Fruit fly (Drosophila melanogaster) whole organism, embryonic: Measurements from ENCODE around the gene cdi.

Experiments
- Atf-2 ChIP-seq: fragments of 200-800 bp; sonication (Bioruptor generic); optimal IDR thresholded peaks from 2 replicates; lab custom pipeline; 2016; ENCODE audit warnings: missing biosample characterization, missing genetic modification characterization
- Atf6 ChIP-seq: fragments of 200-800 bp; sonication (Bioruptor generic); IDR thresholded peaks from 2 replicates; pipeline ENCODE4 v1.3.6; 2022; ENCODE audit warnings: missing biosample characterization, missing genetic modification characterization
- BtbVII ChIP-seq: fragments of 200-800 bp; sonication (Bioruptor generic); optimal IDR thresholded peaks from 3 replicates; lab custom pipeline; 2017; ENCODE audit warnings: missing biosample characterization, mild to moderate bottlenecking, missing genetic modification characterization
- CG10267 ChIP-seq: fragments of 200-800 bp; sonication (Bioruptor generic); optimal IDR thresholded peaks from 2 replicates; lab custom pipeline; 2018; ENCODE audit warnings: missing biosample characterization, mild to moderate bottlenecking, missing genetic modification characterization, moderate library complexity
- CG10654 ChIP-seq: fragments of 200-800 bp; sonication (Bioruptor generic); optimal IDR thresholded peaks from 2 replicates; lab custom pipeline; 2016; ENCODE audit warnings: missing biosample characterization, missing genetic modification characterization
- CG11247 ChIP-seq: fragments of 200-800 bp; sonication (Bioruptor generic); IDR thresholded peaks from 2 replicates; pipeline ENCODE4 v1.3.6; 2022; ENCODE audit warnings: missing biosample characterization, missing genetic modification characterization
- CG11504 ChIP-seq: fragments of 200-800 bp; sonication (Bioruptor generic); optimal IDR thresholded peaks from 3 replicates; lab custom pipeline; 2019; ENCODE audit warnings: missing biosample characterization, mild to moderate bottlenecking, missing genetic modification characterization, moderate library complexity
- CG11696 ChIP-seq: fragments of 200-800 bp; sonication (Bioruptor generic); IDR thresholded peaks from 2 replicates; pipeline ENCODE4 v1.3.6; 2022; ENCODE audit warnings: missing biosample characterization, missing genetic modification characterization
- CG13287 ChIP-seq: fragments of 200-800 bp; sonication (Bioruptor generic); IDR thresholded peaks from 2 replicates; pipeline ENCODE4 v1.3.6; 2022; ENCODE audit warnings: missing biosample characterization, missing genetic modification characterization; ENCODE audit not compliant: partially characterized antibody
- CG1647 ChIP-seq: fragments of 200-800 bp; sonication (Bioruptor generic); optimal IDR thresholded peaks from 3 replicates; lab custom pipeline; 2016; ENCODE audit warnings: missing biosample characterization, missing genetic modification characterization
- CG16813 ChIP-seq: fragments of 200-800 bp; sonication (Bioruptor generic); IDR thresholded peaks from 3 replicates; pipeline ENCODE4 v1.3.6; 2022; ENCODE audit warnings: missing biosample characterization, missing genetic modification characterization; ENCODE audit not compliant: partially characterized antibody
- CG16815 ChIP-seq: fragments of 200-800 bp; sonication (Bioruptor generic); optimal IDR thresholded peaks from 3 replicates; lab custom pipeline; 2017; ENCODE audit warnings: missing biosample characterization, mild to moderate bottlenecking, missing genetic modification characterization
- CG17361 ChIP-seq: fragments of 200-800 bp; sonication (Bioruptor generic); IDR thresholded peaks from 3 replicates; pipeline ENCODE4 v1.3.6; 2022; ENCODE audit warnings: missing biosample characterization, missing genetic modification characterization
- CG2129 ChIP-seq: fragments of 200-800 bp; sonication (Bioruptor generic); IDR thresholded peaks from 2 replicates; pipeline ENCODE4 v1.3.6; 2022; ENCODE audit warnings: missing biosample characterization, missing genetic modification characterization; ENCODE audit not compliant: partially characterized antibody
- CG34376 ChIP-seq: fragments of 200-800 bp; sonication (Bioruptor generic); optimal IDR thresholded peaks from 2 replicates; lab custom pipeline; 2018; ENCODE audit warnings: missing biosample characterization, mild to moderate bottlenecking, missing genetic modification characterization
- CG4282 ChIP-seq: fragments of 200-800 bp; sonication (Bioruptor generic); optimal IDR thresholded peaks from 2 replicates; lab custom pipeline; 2016; ENCODE audit warnings: missing biosample characterization, missing genetic modification characterization
- CG4328 ChIP-seq: fragments of 200-800 bp; sonication (Bioruptor generic); optimal IDR thresholded peaks from 3 replicates; lab custom pipeline; 2017; ENCODE audit warnings: missing biosample characterization, missing genetic modification reagents, missing genetic modification characterization
- CG4617 ChIP-seq: fragments of 200-800 bp; sonication (Bioruptor generic); optimal IDR thresholded peaks from 3 replicates; lab custom pipeline; 2016; ENCODE audit warnings: missing biosample characterization, missing genetic modification characterization, borderline replicate concordance
- CG7556 ChIP-seq: fragments of 200-800 bp; sonication (Bioruptor generic); optimal IDR thresholded peaks from 2 replicates; lab custom pipeline; 2017; ENCODE audit warnings: missing biosample characterization, mild to moderate bottlenecking, missing genetic modification characterization
- CG8388 ChIP-seq: fragments of 200-800 bp; sonication (Bioruptor generic); optimal IDR thresholded peaks from 2 replicates; lab custom pipeline; 2019; ENCODE audit warnings: missing biosample characterization, mild to moderate bottlenecking, missing genetic modification characterization, moderate library complexity
- CG9215 ChIP-seq: fragments of 200-800 bp; sonication (Bioruptor generic); IDR thresholded peaks from 2 replicates; pipeline ENCODE4 v1.3.6; 2022; ENCODE audit warnings: missing biosample characterization, missing genetic modification characterization
- CG9876 ChIP-seq: fragments of 200-800 bp; sonication (Bioruptor generic); optimal IDR thresholded peaks from 2 replicates; lab custom pipeline; 2016; ENCODE audit warnings: missing biosample characterization, missing genetic modification characterization
- CG9932 ChIP-seq: fragments of 200-800 bp; sonication (Bioruptor generic); IDR thresholded peaks from 2 replicates; pipeline ENCODE4 v1.3.6; 2022; ENCODE audit warnings: missing biosample characterization, missing genetic modification characterization
- D19A ChIP-seq: fragments of 200-800 bp; optimal IDR thresholded peaks from 3 replicates; lab custom pipeline; 2019; ENCODE audit warnings: missing biosample characterization, mild to moderate bottlenecking, missing genetic modification characterization, moderate library complexity
- Dad ChIP-seq: fragments of 200-800 bp; sonication (Bioruptor generic); optimal IDR thresholded peaks from 3 replicates; lab custom pipeline; 2016; ENCODE audit warnings: missing biosample characterization, missing genetic modification characterization
- Dip2 ChIP-seq: fragments of 200-800 bp; sonication (Bioruptor generic); IDR thresholded peaks from 2 replicates; pipeline ENCODE4 v1.3.6; 2022; ENCODE audit warnings: missing biosample characterization, missing genetic modification characterization
- Hr3 ChIP-seq: fragments of 200-800 bp; sonication (Bioruptor generic); optimal IDR thresholded peaks from 3 replicates; lab custom pipeline; 2016; ENCODE audit warnings: missing biosample characterization, missing genetic modification characterization
- Jarid2 ChIP-seq: fragments of 200-800 bp; sonication (Bioruptor generic); optimal IDR thresholded peaks from 3 replicates; lab custom pipeline; 2017; ENCODE audit warnings: mild to moderate bottlenecking, missing biosample characterization, missing genetic modification reagents, missing genetic modification characterization
- Mes4 ChIP-seq: fragments of 200-800 bp; sonication (Bioruptor generic); optimal IDR thresholded peaks from 2 replicates; lab custom pipeline; 2016; ENCODE audit warnings: missing biosample characterization, missing genetic modification characterization
- Ssrp ChIP-seq: fragments of 200-800 bp; sonication (Bioruptor generic); optimal IDR thresholded peaks from 2 replicates; lab custom pipeline; 2018; ENCODE audit warnings: missing biosample characterization, mild to moderate bottlenecking, missing genetic modification characterization, moderate library complexity
- bcd ChIP-seq: fragments of 200-800 bp; sonication (Bioruptor generic); optimal IDR thresholded peaks from 2 replicates; lab custom pipeline; 2017; ENCODE audit warnings: missing biosample characterization, mild to moderate bottlenecking, missing genetic modification characterization
- chn ChIP-seq: fragments of 200-800 bp; sonication (Bioruptor generic); optimal IDR thresholded peaks from 2 replicates; lab custom pipeline; 2016; ENCODE audit warnings: missing biosample characterization, missing genetic modification characterization
- danr ChIP-seq: fragments of 200-800 bp; sonication (Bioruptor generic); IDR thresholded peaks from 2 replicates; pipeline ENCODE4 v1.3.6; 2022; ENCODE audit warnings: missing biosample characterization, missing genetic modification characterization
- dysf ChIP-seq: fragments of 200-800 bp; sonication (Bioruptor generic); IDR thresholded peaks from 3 replicates; pipeline ENCODE4 v1.3.6; 2022; ENCODE audit warnings: missing biosample characterization, missing genetic modification characterization
- ftz-f1 ChIP-seq: fragments of 200-800 bp; sonication (Bioruptor generic); optimal IDR thresholded peaks from 2 replicates; lab custom pipeline; 2016; ENCODE audit warnings: missing biosample characterization, missing genetic modification characterization
- gcm2 ChIP-seq: fragments of 200-800 bp; sonication (Bioruptor generic); optimal IDR thresholded peaks from 2 replicates; lab custom pipeline; 2016; ENCODE audit warnings: missing biosample characterization, missing genetic modification characterization
- hkb ChIP-seq, 2 experiments: fragments of 200-800 bp in 1 of 2; fragments of >200 bp in 1 of 2; sonication (Bioruptor generic) in 1 of 2; IDR thresholded peaks in 1 of 2; optimal IDR thresholded peaks in 1 of 2; 2 replicates each; pipeline versions ENCODE4 v1.3.6 to Lab custom; 2017 to 2022; ENCODE audit warnings: missing biosample characterization in 1 of 2, missing genetic modification characterization in 1 of 2
- jigr1 ChIP-seq: fragments of 200-800 bp; sonication (Bioruptor generic); IDR thresholded peaks from 3 replicates; pipeline ENCODE4 v1.3.6; 2022; ENCODE audit warnings: missing biosample characterization, missing genetic modification characterization
- lbe ChIP-seq: fragments of 200-800 bp; sonication (Bioruptor generic); optimal IDR thresholded peaks from 2 replicates; lab custom pipeline; 2016; ENCODE audit warnings: missing biosample characterization, mild to moderate bottlenecking, missing genetic modification characterization
- mam ChIP-seq: fragments of 200-800 bp; sonication (Bioruptor generic); optimal IDR thresholded peaks from 3 replicates; lab custom pipeline; 2016; ENCODE audit warnings: missing biosample characterization, missing genetic modification characterization
- nom ChIP-seq: fragments of 200-800 bp; sonication (Bioruptor generic); optimal IDR thresholded peaks from 2 replicates; lab custom pipeline; 2017; ENCODE audit warnings: missing biosample characterization, missing genetic modification characterization, mild to moderate bottlenecking, moderate library complexity, missing genetic modification reagents
- pum ChIP-seq: fragments of 200-800 bp; sonication (Bioruptor generic); optimal IDR thresholded peaks from 2 replicates; lab custom pipeline; 2016; ENCODE audit warnings: missing biosample characterization, missing genetic modification characterization
- row ChIP-seq: fragments of 200-800 bp; sonication (Bioruptor generic); IDR thresholded peaks from 3 replicates; pipeline ENCODE4 v1.3.6; 2022; ENCODE audit warnings: missing biosample characterization, missing genetic modification characterization
- run ChIP-seq: fragments of 200-800 bp; sonication (Bioruptor generic); optimal IDR thresholded peaks from 3 replicates; lab custom pipeline; 2018; ENCODE audit warnings: missing biosample characterization, mild to moderate bottlenecking, missing genetic modification characterization
- sens-2 ChIP-seq: fragments of 200-800 bp; sonication (Bioruptor generic); IDR thresholded peaks from 2 replicates; pipeline ENCODE4 v1.3.6; 2022; ENCODE audit warnings: missing biosample characterization, missing genetic modification characterization
- sisA ChIP-seq: fragments of 200-800 bp; sonication (Bioruptor generic); IDR thresholded peaks from 2 replicates; pipeline ENCODE4 v1.3.6; 2022; ENCODE audit warnings: missing biosample characterization, missing genetic modification characterization
- sr ChIP-seq: fragments of 200-800 bp; sonication (Bioruptor generic); IDR thresholded peaks from 3 replicates; pipeline ENCODE4 v1.3.6; 2022; ENCODE audit warnings: missing biosample characterization, missing genetic modification characterization
- stc ChIP-seq: fragments of 200-800 bp; sonication (Bioruptor generic); IDR thresholded peaks from 2 replicates; pipeline ENCODE4 v1.3.6; 2022; ENCODE audit warnings: missing biosample characterization, missing genetic modification characterization
- tup ChIP-seq: fragments of 200-800 bp; sonication (Bioruptor generic); optimal IDR thresholded peaks from 2 replicates; lab custom pipeline; 2016; ENCODE audit warnings: missing biosample characterization, mild to moderate bottlenecking, missing genetic modification characterization, moderate library complexity
- wdn ChIP-seq: fragments of 200-800 bp; sonication (Bioruptor generic); IDR thresholded peaks from 2 replicates; pipeline ENCODE4 v1.3.6; 2022; ENCODE audit warnings: missing biosample characterization, missing genetic modification characterization
- yki ChIP-seq: fragments of >200 bp; optimal IDR thresholded peaks from 3 replicates; lab custom pipeline; 2018
- zfh1 ChIP-seq: fragments of 200-800 bp; sonication (Bioruptor generic); IDR thresholded peaks from 3 replicates; pipeline ENCODE4 v1.3.6; 2022; ENCODE audit warnings: missing biosample characterization, missing genetic modification characterization

cdi gene

DNA sequence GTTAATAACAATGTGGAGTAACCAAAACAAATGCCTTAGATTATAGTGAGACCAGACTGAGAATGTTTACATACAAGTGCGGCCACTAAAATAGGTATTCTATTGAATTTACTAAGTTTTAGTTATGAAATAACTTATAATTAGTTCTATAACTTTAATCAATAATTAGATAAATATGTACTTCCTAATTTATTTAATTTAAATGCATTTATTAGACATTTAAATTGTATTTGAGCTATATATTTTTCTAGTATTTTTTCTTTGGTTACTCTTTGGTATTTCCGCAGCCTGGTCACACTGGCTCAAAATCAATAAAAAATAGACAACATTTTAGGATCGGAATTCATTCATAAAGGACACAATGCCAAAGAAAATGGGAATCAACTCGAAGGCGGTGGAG lies 62.9 kb downstream of the cdi start, which contains the start of the genes Prp18 and CG6013 (continued):
- no peak for TF ChIP-seq hkb (optimal IDR thresholded peaks at IDR 0.05; lab: Kevin White, UChicago)
- no peak for TF ChIP-seq hkb (GFP tag; IDR thresholded peaks at IDR 0.05; lab: Robert Waterston, UW)
- no peak for TF ChIP-seq run (tag; lab: Kevin White, UChicago)
- TF ChIP-seq chn = no peak
- TF ChIP-seq CG9932 (GFP tag; lab: Robert Waterston, UW) = peak; percentile 67
- peak; percentile 66; the same call in 2 of the 3 replicates for TF ChIP-seq dysf
- peak; percentile 47 for TF ChIP-seq CG8388 (GFP tag; lab: Kevin White, UChicago)
- TF ChIP-seq CG11504 (tag; lab: Kevin White, UChicago) = peak; percentile 81
- TF ChIP-seq yki (lab: Kevin White, UChicago) = no peak
- TF ChIP-seq CG17361 (GFP tag; lab: Robert Waterston, UW) = peak; percentile 85
- TF ChIP-seq CG11696 (GFP tag; lab: Robert Waterston, UW) = peak; percentile 97
- no peak for TF ChIP-seq mam (GFP tag; lab: Kevin White, UChicago)
- TF ChIP-seq CG16815 (GFP tag; lab: Kevin White, UChicago) = no peak
- peak; percentile 5 for TF ChIP-seq BtbVII (GFP tag; lab: Kevin White, UChicago)
- TF ChIP-seq wdn (GFP tag; lab: Robert Waterston, UW) = no peak
- peak; percentile 32; the same call in 1 of the 3 replicates for TF ChIP-seq zfh1 (GFP tag; lab: Robert Waterston, UW)
- TF ChIP-seq Hr3 (GFP tag; lab: Kevin White, UChicago) = peak; percentile 63
- no peak for TF ChIP-seq jigr1
- no peak for TF ChIP-seq Dip2 (GFP tag; lab: Robert Waterston, UW)
- TF ChIP-seq lbe = no peak
- peak; percentile 21 for TF ChIP-seq bcd (GFP tag; lab: Kevin White, UChicago)
- TF ChIP-seq CG9215 (GFP tag; lab: Robert Waterston, UW) = peak; percentile 36; the same call in 1 of the 2 replicates
- no peak for TF ChIP-seq Dad (GFP tag; lab: Kevin White, UChicago)
- TF ChIP-seq sens-2 = no peak
- TF ChIP-seq tup (GFP tag; lab: Kevin White, UChicago) = no peak
- no peak for TF ChIP-seq gcm2 (GFP tag; lab: Kevin White, UChicago)
- TF ChIP-seq CG13287 (GFP tag; lab: Robert Waterston, UW) = peak; percentile 23; the same call in 1 of the 2 replicates
- TF ChIP-seq sisA (GFP tag; lab: Robert Waterston, UW) = no peak; the same call in 1 of the 2 replicates
- no peak for TF ChIP-seq nom (GFP tag; lab: Kevin White, UChicago)
- TF ChIP-seq CG7556 (GFP tag; lab: Kevin White, UChicago) = peak; percentile 52
- TF ChIP-seq CG11247 (GFP tag; lab: Robert Waterston, UW) = no peak
- TF ChIP-seq Mes4 = no peak
- TF ChIP-seq ftz-f1 (GFP tag; lab: Kevin White, UChicago) = no peak
- TF ChIP-seq CG2129 = no peak
- TF ChIP-seq Atf6 (GFP tag; lab: Robert Waterston, UW) = no peak
- peak; percentile 60 for TF ChIP-seq CG10654 (GFP tag; lab: Kevin White, UChicago)
- no peak for TF ChIP-seq stc
- no peak for TF ChIP-seq pum (GFP tag; lab: Kevin White, UChicago)
- peak; percentile 58 for TF ChIP-seq CG4328 (GFP tag; lab: Kevin White, UChicago)
- no peak for TF ChIP-seq sr (GFP tag; lab: Robert Waterston, UW)
- TF ChIP-seq CG1647 = no peak
- peak; percentile 89 for TF ChIP-seq CG4617 (GFP tag; lab: Kevin White, UChicago)
- TF ChIP-seq row (GFP tag; lab: Robert Waterston, UW) = peak; percentile 81
- TF ChIP-seq Ssrp (tag; lab: Kevin White, UChicago) = peak; percentile 57
- no peak for TF ChIP-seq Atf-2 (GFP tag; lab: Kevin White, UChicago)
- TF ChIP-seq CG4282 (GFP tag; lab: Kevin White, UChicago) = no peak
- no peak for TF ChIP-seq danr (GFP tag; lab: Robert Waterston, UW)
- no peak for TF ChIP-seq CG34376 (GFP tag; lab: Kevin White, UChicago)
- TF ChIP-seq Jarid2 (GFP tag; lab: Kevin White, UChicago) = no peak
- TF ChIP-seq CG9876 (GFP tag; lab: Kevin White, UChicago) = no peak
- TF ChIP-seq CG10267 = peak; percentile 74
- peak; percentile 60 for TF ChIP-seq D19A
- no peak for TF ChIP-seq CG16813 (GFP tag; lab: Robert Waterston, UW)
